Fruit fly (Drosophila melanogaster): Measurements from ENCODE around the gene CG31528.

The CG31528 gene

dm6 chr3R:4433441-4434077, 17.3 kb downstream of the CG31528 start, which contains the start of the genes eIF3a and CG1074 (continued):
- TF ChIP-seq inv (GFP tag; IDR thresholded peaks at IDR 0.05; ENCODE audit: partially characterized antibody) (peak; percentile 96), CG10959 (GFP tag; IDR thresholded peaks at IDR 0.05) (peak; percentile 41; the same call in 1 of the 2 replicates), Awh (GFP tag; IDR thresholded peaks at IDR 0.05) (peak; percentile 32; the same call in 1 of the 2 replicates), NK7.1 (GFP tag; optimal IDR thresholded peaks at IDR 0.05) (peak; percentile 36), Dfd (GFP tag; optimal IDR thresholded peaks at IDR 0.05) (no peak), Dref (GFP tag; IDR thresholded peaks at IDR 0.05) (peak; percentile 98), CG1647 (GFP tag; optimal IDR thresholded peaks at IDR 0.05) (peak; percentile 47), Oaz (GFP tag; IDR thresholded peaks at IDR 0.05) (peak; percentile 37; the same call in 1 of the 2 replicates), CG17912 (GFP tag; optimal IDR thresholded peaks at IDR 0.05) (peak; percentile 75), Six4 (GFP tag; optimal IDR thresholded peaks at IDR 0.05) (no peak), kah (GFP tag; optimal IDR thresholded peaks at IDR 0.05) (peak; percentile 51), Antp (GFP tag; optimal IDR thresholded peaks at IDR 0.05) (peak; percentile 52), Sox102F (GFP tag; optimal IDR thresholded peaks at IDR 0.05) (no peak), NC2α (GFP tag; optimal IDR thresholded peaks at IDR 0.05) (peak; percentile 54), CG11696 (GFP tag; IDR thresholded peaks at IDR 0.05) (peak; percentile 67), hkb (optimal IDR thresholded peaks at IDR 0.05) (no peak), hkb (GFP tag; IDR thresholded peaks at IDR 0.05) (peak; percentile 46), Stat92E (GFP tag; optimal IDR thresholded peaks at IDR 0.05) (peak in 1 of 3 experiments; percentile 56), az2 (GFP tag; optimal IDR thresholded peaks at IDR 0.05) (peak; percentile 30), zfh1 (GFP tag; IDR thresholded peaks at IDR 0.05) (peak; percentile 74; the same call in 2 of the 3 replicates), nom (GFP tag; optimal IDR thresholded peaks at IDR 0.05) (peak; percentile 83), trem (tag; optimal IDR thresholded peaks at IDR 0.05) (peak; percentile 83), HLHmδ (GFP tag; optimal IDR thresholded peaks at IDR 0.05) (peak; percentile 92), hth (optimal IDR thresholded peaks at IDR 0.05) (no peak), CG6854 (GFP tag; optimal IDR thresholded peaks at IDR 0.05) (peak; percentile 11), dm (GFP tag; optimal IDR thresholded peaks at IDR 0.05) (peak; percentile 99), MBD-R2 (GFP tag; IDR thresholded peaks at IDR 0.05) (peak; percentile 96), CG17568 (GFP tag; optimal IDR thresholded peaks at IDR 0.05) (no peak), CG11247 (GFP tag; IDR thresholded peaks at IDR 0.05) (peak; percentile 75), CG11695 (GFP tag; IDR thresholded peaks at IDR 0.05) (0 out of 3 replicates have a peak, but pooled peaks have one; percentile 33), CG9727 (GFP tag; optimal IDR thresholded peaks at IDR 0.05) (peak; percentile 78), CG11504 (tag; optimal IDR thresholded peaks at IDR 0.05) (no peak), Kr (GFP tag; optimal IDR thresholded peaks at IDR 0.05) (no peak), CG15073 (GFP tag; optimal IDR thresholded peaks at IDR 0.05) (no peak), NC2β (GFP tag; optimal IDR thresholded peaks at IDR 0.05) (peak; percentile 70), CG6791 (GFP tag; IDR thresholded peaks at IDR 0.05; ENCODE audit: partially characterized antibody) (peak; percentile 98), chm (GFP tag; IDR thresholded peaks at IDR 0.05) (peak; percentile 83), GATAe (GFP tag; conservative IDR thresholded peaks at IDR 0.05) (no peak), run (tag; optimal IDR thresholded peaks at IDR 0.05) (peak; percentile 12), CG8388 (GFP tag; optimal IDR thresholded peaks at IDR 0.05) (no peak), trh (GFP tag; optimal IDR thresholded peaks at IDR 0.05) (peak; percentile 25), Optix (GFP tag; IDR thresholded peaks at IDR 0.05) (peak; percentile 60; the same call in 2 of the 3 replicates), Nf-YC (tag; optimal IDR thresholded peaks at IDR 0.05) (peak; percentile 64), Lhr (GFP tag; optimal IDR thresholded peaks at IDR 0.05) (peak; percentile 68), CG12942 (GFP tag; optimal IDR thresholded peaks at IDR 0.05) (peak; percentile 22), CG1603 (tag; optimal IDR thresholded peaks at IDR 0.05) (peak; percentile 91), CG5245 (GFP tag; optimal IDR thresholded peaks at IDR 0.05) (peak; percentile 35), caup (GFP tag; optimal IDR thresholded peaks at IDR 0.05; ENCODE audit: severe bottlenecking) (peak; percentile 78), kay (GFP tag; optimal IDR thresholded peaks at IDR 0.05) (no peak), CG5953 (GFP tag; IDR thresholded peaks at IDR 0.05) (no peak)
